Worm (Caenorhabditis elegans) whole organism, early embryonic: ENCODE measurements around the gene rpap-3.

Experiments used
- B0310.2 ChIP-seq: sonication (generic microtip); optimal IDR thresholded peaks from 2 replicates; lab custom pipeline; 2016; ENCODE audit warnings: mild to moderate bottlenecking, missing genetic modification characterization, missing compliant biosample characterization
- F13C5.2 ChIP-seq: sonication (generic microtip); optimal IDR thresholded peaks from 2 replicates; lab custom pipeline; 2017; ENCODE audit warnings: mild to moderate bottlenecking, missing genetic modification characterization, inconsistent platforms, missing compliant biosample characterization
- aly-1 ChIP-seq: sonication (generic microtip); optimal IDR thresholded peaks from 2 replicates; lab custom pipeline; 2016; ENCODE audit warnings: missing genetic modification characterization, missing compliant biosample characterization
- ama-1 ChIP-seq: fragments of 150-350 bp; optimal IDR thresholded peaks from 2 replicates; lab custom pipeline; 2014
- ceh-13 ChIP-seq: fragments of 200-800 bp; sonication (Bioruptor generic); optimal IDR thresholded peaks from 2 replicates; lab custom pipeline; 2018; ENCODE audit warnings: mild to moderate bottlenecking, missing genetic modification characterization, missing compliant biosample characterization
- ceh-36 ChIP-seq: sonication (generic microtip); optimal IDR thresholded peaks from 2 replicates; lab custom pipeline; 2016; ENCODE audit warnings: missing genetic modification characterization, inconsistent platforms, missing compliant biosample characterization
- ets-7 ChIP-seq: sonication (generic microtip); optimal IDR thresholded peaks from 2 replicates; lab custom pipeline; 2016; ENCODE audit warnings: missing genotype, missing genetic modification characterization, missing compliant biosample characterization
- flt-1 ChIP-seq: fragments of 200-800 bp; sonication (Bioruptor generic); IDR thresholded peaks from 2 replicates; pipeline ENCODE4 v1.3.6; 2022; ENCODE audit warnings: missing genetic modification characterization, missing compliant biosample characterization
- hmbx-1 ChIP-seq: sonication (generic microtip); optimal IDR thresholded peaks from 2 replicates; lab custom pipeline; 2016; ENCODE audit warnings: mild to moderate bottlenecking, missing genetic modification characterization, missing compliant biosample characterization
- hmg-4 ChIP-seq: fragments of 200-800 bp; sonication (Bioruptor generic); optimal IDR thresholded peaks from 2 replicates; lab custom pipeline; 2018; ENCODE audit warnings: mild to moderate bottlenecking, missing genetic modification characterization, missing compliant biosample characterization
- hnd-1 ChIP-seq: sonication (generic microtip); optimal IDR thresholded peaks from 2 replicates; lab custom pipeline; 2016; ENCODE audit warnings: missing genetic modification characterization, missing compliant biosample characterization
- pes-1 ChIP-seq: fragments of 200-800 bp; sonication (Bioruptor generic); IDR thresholded peaks from 2 replicates; pipeline ENCODE4 v1.3.6; 2022; ENCODE audit warnings: missing genetic modification reagents, missing genetic modification characterization, missing compliant biosample characterization
- scrt-1 ChIP-seq: fragments of 200-800 bp; sonication (Bioruptor generic); IDR thresholded peaks from 2 replicates; pipeline ENCODE4 v1.3.6; 2022; ENCODE audit warnings: missing genetic modification characterization, missing compliant biosample characterization
- sea-1 ChIP-seq: fragments of 200-800 bp; sonication (Bioruptor generic); conservative IDR thresholded peaks from 2 replicates; pipeline ENCODE4 v1.3.6; 2022; ENCODE audit warnings: missing genetic modification characterization, missing compliant biosample characterization
- tbx-11 ChIP-seq: fragments of 200-800 bp; sonication (Bioruptor generic); IDR thresholded peaks from 2 replicates; pipeline ENCODE4 v1.3.6; 2022; ENCODE audit warnings: missing genetic modification characterization, missing compliant biosample characterization
- tbx-37 ChIP-seq: fragments of 200-800 bp; sonication (Bioruptor generic); conservative IDR thresholded peaks from 2 replicates; pipeline ENCODE4 v1.3.6; 2022; ENCODE audit warnings: missing genetic modification reagents, missing genetic modification characterization, missing compliant biosample characterization
- tra-4 ChIP-seq: sonication (generic microtip); optimal IDR thresholded peaks from 2 replicates; lab custom pipeline; 2017; ENCODE audit warnings: missing genetic modification characterization, missing compliant biosample characterization

Gene rpap-3

ce11 chrIV:7791821-7792446 is 13.2 kb upstream of the rpap-3 start, which contains the start of gene C33H5.13:
TSS of gene C33H5.13 (minus strand) at chrIV:7792263.
- TF ChIP-seq hnd-1 (tag; lab: Kevin White, UChicago) (no peak), tbx-11 (GFP tag; lab: Robert Waterston, UW) (no peak), ceh-36 (tag; lab: Kevin White, UChicago) (no peak), hmg-4 (no peak), flt-1 (GFP tag; lab: Robert Waterston, UW) (no peak), scrt-1 (no peak), pes-1 (GFP tag; lab: Robert Waterston, UW) (no peak), ceh-13 (GFP tag; lab: Kevin White, UChicago) (no peak), sea-1 (GFP tag; lab: Robert Waterston, UW) (no peak), tbx-37 (GFP tag; lab: Robert Waterston, UW) (no peak), B0310.2 (tag; lab: Kevin White, UChicago) (no peak), ama-1 (no peak)

- TF ChIP-seq hmbx-1 (tag; lab: Kevin White, UChicago) = no peak
- TF ChIP-seq ama-1 = peak; percentile 41
- no peak for TF ChIP-seq scrt-1
- peak; percentile 84 for TF ChIP-seq F13C5.2 (tag; lab: Kevin White, UChicago)
- TF ChIP-seq tbx-37 (GFP tag; lab: Robert Waterston, UW) = no peak
- no peak for TF ChIP-seq tbx-11 (GFP tag; lab: Robert Waterston, UW)
- TF ChIP-seq ets-7 = no peak
- TF ChIP-seq hnd-1 (tag; lab: Kevin White, UChicago) = no peak
Measured at ce11 chrIV:7790801-7791588, 12.2 kb upstream of the rpap-3 start, which contains the start of gene rsp-6. TSS of gene rsp-6 (minus strand) at chrIV:7791229.

ce11 chrIV:7790151-7790691 is 11.5 kb upstream of the rpap-3 start:
- TF ChIP-seq B0310.2 (tag; lab: Kevin White, UChicago) (no peak), sea-1 (GFP tag; lab: Robert Waterston, UW) (no peak), tra-4 (tag; lab: Kevin White, UChicago) (no peak), ceh-13 (GFP tag; lab: Kevin White, UChicago) (no peak), flt-1 (GFP tag; lab: Robert Waterston, UW) (no peak), ets-7 (no peak), ama-1 (peak; percentile 67), pes-1 (GFP tag; lab: Robert Waterston, UW) (no peak), F13C5.2 (tag; lab: Kevin White, UChicago) (no peak)

- peak; percentile 67 for TF ChIP-seq ama-1
- TF ChIP-seq sea-1 (GFP tag; lab: Robert Waterston, UW) = 0 out of 2 replicates have a peak, but pooled peaks have one; percentile 21
- TF ChIP-seq B0310.2 (tag; lab: Kevin White, UChicago) = no peak
- no peak for TF ChIP-seq hmbx-1 (tag; lab: Kevin White, UChicago)
Measured at ce11 chrIV:7789521-7789949, 10.8 kb upstream of the rpap-3 start, which contains the start of gene imp-3. TSS of gene imp-3 (minus strand) at chrIV:7789613.

ce11 chrIV:7785506-7786065 is 6.8 kb upstream of the rpap-3 start, which contains the start of gene tag-322:
TSS of gene tag-322 (minus strand) at chrIV:7785556.
- TF ChIP-seq F13C5.2 (tag; lab: Kevin White, UChicago) = no peak
- TF ChIP-seq flt-1 (GFP tag; lab: Robert Waterston, UW) = no peak
- no peak for TF ChIP-seq sea-1 (GFP tag; lab: Robert Waterston, UW)
- TF ChIP-seq tra-4 (tag; lab: Kevin White, UChicago) = no peak
- no peak for TF ChIP-seq aly-1 (tag; lab: Kevin White, UChicago)
- TF ChIP-seq tbx-11 (GFP tag; lab: Robert Waterston, UW) = no peak
- no peak for TF ChIP-seq hmbx-1 (tag; lab: Kevin White, UChicago)
- TF ChIP-seq B0310.2 (tag; lab: Kevin White, UChicago) = no peak
- no peak for TF ChIP-seq hnd-1 (tag; lab: Kevin White, UChicago)
- TF ChIP-seq pes-1 (GFP tag; lab: Robert Waterston, UW) = no peak
- TF ChIP-seq scrt-1 = no peak
- no peak for TF ChIP-seq ceh-36 (tag; lab: Kevin White, UChicago)
- TF ChIP-seq hmg-4 = no peak
- no peak for TF ChIP-seq ceh-13 (GFP tag; lab: Kevin White, UChicago)
- no peak for TF ChIP-seq ama-1

ce11 chrIV:7783801-7784411 is 5.1 kb upstream of the rpap-3 start, which contains the start of gene tag-321:
TSS of gene tag-321 (minus strand) at chrIV:7783851.
- TF ChIP-seq tbx-37 (GFP tag; lab: Robert Waterston, UW) (no peak), hmg-4 (no peak), flt-1 (GFP tag; lab: Robert Waterston, UW) (no peak), hmbx-1 (tag; lab: Kevin White, UChicago) (no peak), ets-7 (no peak), aly-1 (tag; lab: Kevin White, UChicago) (no peak)

ce11 chrIV:7782292-7782691 is 3.5 kb upstream of the rpap-3 start, which contains the start of gene sec-10:
TSS of gene sec-10 (minus strand) at chrIV:7782499.
- TF ChIP-seq F13C5.2 (tag; lab: Kevin White, UChicago) (no peak), hmg-4 (no peak)
